Worm (Caenorhabditis elegans) whole organism, dauer: Measurements from ENCODE around the gene C04F6.7.

Experiments
- unc-62 ChIP-seq: sonication (generic microtip); optimal IDR thresholded peaks from 2 replicates; lab custom pipeline; 2017; ENCODE audit warnings: missing biosample characterization, missing genetic modification reagents, missing genetic modification characterization

The C04F6.7 gene

ce11 chrX:3430020-3430419, 11.0 kb upstream of the C04F6.7 start, which contains the start of gene ZK813.4:
Gene ZK813.4 (minus strand): TSS chrX:3430120.
- no peak for TF ChIP-seq unc-62 (GFP tag; lab: Kevin White, UChicago)

DNA sequence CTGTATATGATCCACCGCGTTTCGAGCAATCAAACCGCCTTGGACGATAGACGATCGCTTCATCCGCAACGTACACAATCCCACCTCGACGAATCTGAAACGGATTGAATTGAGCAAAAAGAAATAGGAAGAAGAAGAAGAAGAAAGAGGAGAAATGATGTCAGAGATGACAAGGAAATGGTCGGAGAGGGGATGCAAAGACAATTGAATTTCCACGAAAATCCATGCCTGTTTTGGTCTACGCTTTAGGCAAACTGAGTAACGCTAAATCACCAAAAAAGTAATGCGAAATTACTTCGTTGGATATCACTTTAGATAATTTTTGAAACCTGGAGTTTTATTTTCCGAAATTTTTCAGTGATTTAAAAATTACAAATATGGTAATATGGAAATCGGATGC, 10.1 kb upstream of the C04F6.7 start:
- TF ChIP-seq unc-62 (GFP tag; lab: Kevin White, UChicago) = no peak

DNA sequence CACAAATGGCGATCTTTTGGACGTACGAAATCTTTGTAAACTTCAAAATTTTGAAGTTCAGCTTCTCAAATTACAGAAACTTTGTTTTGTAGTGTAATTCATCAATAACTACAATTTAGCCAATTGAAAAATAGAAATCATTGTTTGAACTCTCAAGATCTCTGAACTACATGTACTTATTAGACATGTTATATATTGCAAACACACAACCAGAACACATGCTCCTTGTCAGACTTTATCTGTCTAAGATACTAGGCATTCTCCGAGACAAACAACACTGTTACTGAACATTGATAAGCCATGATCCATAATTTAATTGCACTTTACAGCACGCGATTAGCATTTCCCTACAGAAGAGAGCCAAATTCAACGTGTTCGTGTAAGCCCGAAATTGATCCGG, 5.5 kb upstream of the C04F6.7 start, which contains the start of gene ZK813.6:
Gene ZK813.6, plus strand, starts transcription at position 301 of the 400 bp plus-strand sequence.
- TF ChIP-seq unc-62 (GFP tag; lab: Kevin White, UChicago) = no peak

DNA sequence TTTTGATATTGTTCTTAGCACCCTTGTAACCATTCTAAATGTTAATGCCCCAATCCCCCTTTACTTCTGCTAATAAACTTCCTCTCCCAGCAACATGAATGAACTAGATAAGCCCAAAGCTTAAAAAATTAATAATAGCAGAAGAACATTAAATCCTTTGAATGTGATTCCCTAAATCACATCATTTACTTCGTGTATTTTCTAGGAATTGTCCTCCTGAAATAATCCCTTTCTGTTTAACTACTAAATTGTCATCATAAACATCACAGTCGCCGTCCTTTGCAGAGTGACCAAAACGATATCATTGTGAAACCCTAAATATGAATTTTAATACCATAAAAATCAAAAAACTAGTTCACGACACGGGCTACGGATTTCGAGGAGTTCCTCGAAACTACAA, 2.9 kb downstream of the C04F6.7 start:
- no peak for TF ChIP-seq unc-62 (GFP tag; lab: Kevin White, UChicago)

- TF ChIP-seq unc-62 (GFP tag; lab: Kevin White, UChicago) = no peak
These were observed 4.3 kb downstream of the C04F6.7 start, which contains the start of gene dhs-27 for ce11 chrX:3414660-3415144. Gene dhs-27 (minus strand): TSS chrX:3414710.

- TF ChIP-seq unc-62 (GFP tag; lab: Kevin White, UChicago) = no peak
These were observed 7.4 kb downstream of the C04F6.7 start, which contains the start of gene unc-78 for ce11 chrX:3411565-3412022. Gene unc-78 (minus strand): TSS chrX:3411615.

ce11 chrX:3408717-3409303, 10.2 kb downstream of the C04F6.7 start:
- no peak for TF ChIP-seq unc-62 (GFP tag; lab: Kevin White, UChicago)

ce11 chrX:3403195-3403594, 15.8 kb downstream of the C04F6.7 start, which contains the start of gene vit-5:
Gene vit-5 (plus strand): TSS chrX:3403471.
- TF ChIP-seq unc-62 (GFP tag; lab: Kevin White, UChicago) = no peak

DNA sequence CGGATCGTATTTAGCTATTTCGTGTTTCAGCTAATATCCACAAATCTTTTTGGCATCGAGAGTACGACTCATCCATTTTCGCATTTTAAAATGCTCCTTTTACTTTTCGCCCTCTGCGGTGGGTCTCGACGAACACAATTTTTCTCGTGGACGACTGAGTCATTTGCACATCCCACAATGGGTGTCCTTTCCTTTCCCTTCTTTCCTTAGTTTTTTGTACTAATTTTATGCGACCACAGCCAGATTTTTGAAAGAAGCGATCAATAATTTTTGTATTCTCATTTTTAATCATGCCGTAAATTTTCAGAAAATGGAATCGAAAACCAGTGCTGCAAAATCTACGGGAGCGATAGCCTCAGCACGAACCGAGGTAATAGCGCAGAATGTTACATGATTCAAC, 17.3 kb downstream of the C04F6.7 start, which contains the start of gene C04F6.9:
Gene C04F6.9, plus strand, starts transcription at position 301 of the 400 bp plus-strand sequence.
- TF ChIP-seq unc-62 (GFP tag; lab: Kevin White, UChicago) = no peak

DNA sequence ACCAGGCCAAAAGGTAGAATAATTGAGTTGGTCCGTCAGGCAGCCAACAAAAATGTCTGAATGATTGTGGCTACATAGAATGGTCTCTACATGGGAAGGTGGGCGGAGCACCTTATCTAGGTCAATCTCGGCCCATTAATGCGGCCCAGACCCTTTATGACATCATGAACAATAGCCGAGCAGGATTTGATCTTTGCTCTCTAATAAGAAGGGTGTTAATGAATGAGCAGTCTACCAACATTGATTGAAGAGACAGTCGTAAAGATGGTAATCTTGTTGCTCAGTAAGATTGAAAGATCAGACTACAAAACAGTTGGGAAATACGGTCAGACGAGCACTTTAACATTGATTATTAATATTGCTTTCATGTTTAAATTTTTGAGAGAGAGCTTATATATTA, 18.6 kb downstream of the C04F6.7 start:
- no peak for TF ChIP-seq unc-62 (GFP tag; lab: Kevin White, UChicago)

- TF ChIP-seq unc-62 (GFP tag; lab: Kevin White, UChicago) = no peak
These were observed 19.1 kb downstream of the C04F6.7 start, which contains the start of gene cht-1 for ce11 chrX:3399917-3400316. Gene cht-1 (minus strand): TSS chrX:3400017.

DNA sequence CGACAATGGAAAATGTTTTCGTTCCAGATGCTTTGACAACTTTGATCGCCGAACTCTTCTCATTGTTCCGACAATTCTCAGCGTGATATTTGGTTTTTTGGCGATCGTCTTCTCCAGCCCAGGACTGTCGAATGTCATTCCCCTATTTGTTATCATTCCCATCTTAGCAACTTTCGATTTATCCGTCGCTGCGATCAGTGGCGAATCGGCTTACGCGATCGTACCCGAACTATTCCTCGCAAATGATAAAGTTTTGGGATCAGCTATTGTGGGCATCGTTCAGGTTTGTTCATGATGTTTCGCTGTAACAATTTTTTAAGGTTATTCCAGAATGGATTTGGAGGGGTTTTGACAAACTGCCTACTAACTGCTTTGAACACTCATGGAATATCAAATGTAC, 22.2 kb downstream of the C04F6.7 start:
- no peak for TF ChIP-seq unc-62 (GFP tag; lab: Kevin White, UChicago)

DNA sequence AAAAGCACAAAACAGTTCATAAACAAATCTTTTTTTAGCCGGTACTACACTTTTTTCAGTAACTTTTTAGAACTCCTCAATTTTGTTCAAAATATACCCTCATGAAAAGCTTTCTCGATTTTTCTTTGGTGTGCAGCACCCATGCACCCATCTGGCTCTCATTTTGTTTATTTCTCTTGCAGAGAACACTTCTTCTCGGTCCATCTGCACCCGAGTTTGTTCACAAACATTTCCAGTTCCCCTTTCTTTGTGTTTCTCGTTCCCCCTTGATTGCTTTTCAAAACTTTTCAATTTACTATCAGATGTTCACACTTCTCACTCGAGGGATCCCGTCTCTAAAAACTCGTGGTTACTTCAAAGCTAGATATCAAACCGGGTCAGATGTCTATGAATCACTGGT, 25.4 kb downstream of the C04F6.7 start, which contains the start of gene slcf-2:
Gene slcf-2, plus strand, starts transcription at position 301 of the 400 bp plus-strand sequence.
- TF ChIP-seq unc-62 (GFP tag; lab: Kevin White, UChicago) = no peak

- TF ChIP-seq unc-62 (GFP tag; lab: Kevin White, UChicago) = no peak
These were observed 33.6 kb downstream of the C04F6.7 start, which contains the start of gene acp-1 for ce11 chrX:3385362-3385761. Gene acp-1 (minus strand): TSS chrX:3385462.

ce11 chrX:3380167-3380566, 38.8 kb downstream of the C04F6.7 start, which contains the start of gene ZK563.7:
Gene ZK563.7 (plus strand): TSS chrX:3380467.
- no peak for TF ChIP-seq unc-62 (GFP tag; lab: Kevin White, UChicago)

ce11 chrX:3379114-3379513, 39.9 kb downstream of the C04F6.7 start, which contains the start of gene sorf-1:
Gene sorf-1 (minus strand): TSS chrX:3379248.
- no peak for TF ChIP-seq unc-62 (GFP tag; lab: Kevin White, UChicago)
